Worm (Caenorhabditis elegans) whole organism, early embryonic: ENCODE results near the gene E02H4.2.

Source experiments
- B0310.2 ChIP-seq: sonication (generic microtip); optimal IDR thresholded peaks from 2 replicates; lab custom pipeline; 2016; ENCODE audit warnings: mild to moderate bottlenecking, missing genetic modification characterization, missing compliant biosample characterization
- F13C5.2 ChIP-seq: sonication (generic microtip); optimal IDR thresholded peaks from 2 replicates; lab custom pipeline; 2017; ENCODE audit warnings: mild to moderate bottlenecking, missing genetic modification characterization, inconsistent platforms, missing compliant biosample characterization
- aly-1 ChIP-seq: sonication (generic microtip); optimal IDR thresholded peaks from 2 replicates; lab custom pipeline; 2016; ENCODE audit warnings: missing genetic modification characterization, missing compliant biosample characterization
- ama-1 ChIP-seq: fragments of 150-350 bp; optimal IDR thresholded peaks from 2 replicates; lab custom pipeline; 2014
- ceh-13 ChIP-seq: fragments of 200-800 bp; sonication (Bioruptor generic); optimal IDR thresholded peaks from 2 replicates; lab custom pipeline; 2018; ENCODE audit warnings: mild to moderate bottlenecking, missing genetic modification characterization, missing compliant biosample characterization
- ceh-36 ChIP-seq: sonication (generic microtip); optimal IDR thresholded peaks from 2 replicates; lab custom pipeline; 2016; ENCODE audit warnings: missing genetic modification characterization, inconsistent platforms, missing compliant biosample characterization
- ets-7 ChIP-seq: sonication (generic microtip); optimal IDR thresholded peaks from 2 replicates; lab custom pipeline; 2016; ENCODE audit warnings: missing genotype, missing genetic modification characterization, missing compliant biosample characterization
- flt-1 ChIP-seq: fragments of 200-800 bp; sonication (Bioruptor generic); IDR thresholded peaks from 2 replicates; pipeline ENCODE4 v1.3.6; 2022; ENCODE audit warnings: missing genetic modification characterization, missing compliant biosample characterization
- hmbx-1 ChIP-seq: sonication (generic microtip); optimal IDR thresholded peaks from 2 replicates; lab custom pipeline; 2016; ENCODE audit warnings: mild to moderate bottlenecking, missing genetic modification characterization, missing compliant biosample characterization
- hmg-4 ChIP-seq: fragments of 200-800 bp; sonication (Bioruptor generic); optimal IDR thresholded peaks from 2 replicates; lab custom pipeline; 2018; ENCODE audit warnings: mild to moderate bottlenecking, missing genetic modification characterization, missing compliant biosample characterization
- hnd-1 ChIP-seq: sonication (generic microtip); optimal IDR thresholded peaks from 2 replicates; lab custom pipeline; 2016; ENCODE audit warnings: missing genetic modification characterization, missing compliant biosample characterization
- pes-1 ChIP-seq: fragments of 200-800 bp; sonication (Bioruptor generic); IDR thresholded peaks from 2 replicates; pipeline ENCODE4 v1.3.6; 2022; ENCODE audit warnings: missing genetic modification reagents, missing genetic modification characterization, missing compliant biosample characterization
- scrt-1 ChIP-seq: fragments of 200-800 bp; sonication (Bioruptor generic); IDR thresholded peaks from 2 replicates; pipeline ENCODE4 v1.3.6; 2022; ENCODE audit warnings: missing genetic modification characterization, missing compliant biosample characterization
- sea-1 ChIP-seq: fragments of 200-800 bp; sonication (Bioruptor generic); conservative IDR thresholded peaks from 2 replicates; pipeline ENCODE4 v1.3.6; 2022; ENCODE audit warnings: missing genetic modification characterization, missing compliant biosample characterization
- tbx-11 ChIP-seq: fragments of 200-800 bp; sonication (Bioruptor generic); IDR thresholded peaks from 2 replicates; pipeline ENCODE4 v1.3.6; 2022; ENCODE audit warnings: missing genetic modification characterization, missing compliant biosample characterization
- tbx-37 ChIP-seq: fragments of 200-800 bp; sonication (Bioruptor generic); conservative IDR thresholded peaks from 2 replicates; pipeline ENCODE4 v1.3.6; 2022; ENCODE audit warnings: missing genetic modification reagents, missing genetic modification characterization, missing compliant biosample characterization
- tra-4 ChIP-seq: sonication (generic microtip); optimal IDR thresholded peaks from 2 replicates; lab custom pipeline; 2017; ENCODE audit warnings: missing genetic modification characterization, missing compliant biosample characterization

Gene E02H4.2

ce11 chrX:14240205-14240604, 41.2 kb downstream of the E02H4.2 start:
- no peak for TF ChIP-seq B0310.2 (tag; lab: Kevin White, UChicago)
- no peak for TF ChIP-seq tbx-11 (GFP tag; lab: Robert Waterston, UW)
- no peak for TF ChIP-seq scrt-1 (GFP tag; lab: Robert Waterston, UW)
- TF ChIP-seq ets-7 (tag; lab: Kevin White, UChicago) = no peak

ce11 chrX:14238291-14238758, 43.1 kb downstream of the E02H4.2 start, which contains the start of gene K04C1.2:
TSS of gene K04C1.2 (plus strand) at chrX:14238708.
- no peak for TF ChIP-seq hmg-4 (GFP tag; lab: Kevin White, UChicago)
- TF ChIP-seq pes-1 (GFP tag; lab: Robert Waterston, UW) = no peak
- TF ChIP-seq tra-4 (tag; lab: Kevin White, UChicago) = no peak
- TF ChIP-seq scrt-1 (GFP tag; lab: Robert Waterston, UW) = no peak
- TF ChIP-seq tbx-11 (GFP tag; lab: Robert Waterston, UW) = no peak
- no peak for TF ChIP-seq B0310.2 (tag; lab: Kevin White, UChicago)
- no peak for TF ChIP-seq aly-1 (tag; lab: Kevin White, UChicago)
- TF ChIP-seq ama-1 (lab: Kevin White, UChicago) = no peak
- no peak for TF ChIP-seq tbx-37 (GFP tag; lab: Robert Waterston, UW)
- TF ChIP-seq ceh-13 = no peak
- no peak for TF ChIP-seq ceh-36 (tag; lab: Kevin White, UChicago)
- TF ChIP-seq hmbx-1 (tag; lab: Kevin White, UChicago) = no peak
- TF ChIP-seq F13C5.2 = no peak
- no peak for TF ChIP-seq ets-7 (tag; lab: Kevin White, UChicago)
- no peak for TF ChIP-seq hnd-1 (tag; lab: Kevin White, UChicago)
- TF ChIP-seq flt-1 (GFP tag; lab: Robert Waterston, UW) = no peak
- TF ChIP-seq sea-1 = no peak

- no peak for TF ChIP-seq ceh-36 (tag; lab: Kevin White, UChicago)
- no peak for TF ChIP-seq tbx-11 (GFP tag; lab: Robert Waterston, UW)
- no peak for TF ChIP-seq aly-1 (tag; lab: Kevin White, UChicago)
Measured at ce11 chrX:14236121-14236824, 45.2 kb downstream of the E02H4.2 start.

- TF ChIP-seq hnd-1 (tag; lab: Kevin White, UChicago) (no peak), pes-1 (GFP tag; lab: Robert Waterston, UW) (no peak), ceh-13 (no peak), ets-7 (tag; lab: Kevin White, UChicago) (no peak), flt-1 (GFP tag; lab: Robert Waterston, UW) (no peak), hmg-4 (GFP tag; lab: Kevin White, UChicago) (no peak), tra-4 (tag; lab: Kevin White, UChicago) (no peak), B0310.2 (tag; lab: Kevin White, UChicago) (no peak), aly-1 (tag; lab: Kevin White, UChicago) (no peak), ama-1 (lab: Kevin White, UChicago) (no peak), scrt-1 (GFP tag; lab: Robert Waterston, UW) (no peak), F13C5.2 (no peak), ceh-36 (tag; lab: Kevin White, UChicago) (no peak), tbx-37 (GFP tag; lab: Robert Waterston, UW) (no peak), sea-1 (no peak), hmbx-1 (tag; lab: Kevin White, UChicago) (no peak), tbx-11 (GFP tag; lab: Robert Waterston, UW) (no peak)
Measured at ce11 chrX:14234932-14235331, 46.5 kb downstream of the E02H4.2 start, which contains the start of gene srg-37. TSS of gene srg-37 (minus strand) at chrX:14235032.

ce11 chrX:14234366-14234765, 47.1 kb downstream of the E02H4.2 start, which contains the start of gene srg-36:
TSS of gene srg-36 (minus strand) at chrX:14234466.
- no peak for TF ChIP-seq B0310.2 (tag; lab: Kevin White, UChicago)
- TF ChIP-seq tbx-37 (GFP tag; lab: Robert Waterston, UW) = no peak
- no peak for TF ChIP-seq ceh-36 (tag; lab: Kevin White, UChicago)
- TF ChIP-seq ama-1 (lab: Kevin White, UChicago) = no peak
- no peak for TF ChIP-seq aly-1 (tag; lab: Kevin White, UChicago)
- TF ChIP-seq sea-1 = no peak
- no peak for TF ChIP-seq flt-1 (GFP tag; lab: Robert Waterston, UW)
- TF ChIP-seq tbx-11 (GFP tag; lab: Robert Waterston, UW) = no peak
- no peak for TF ChIP-seq F13C5.2
- no peak for TF ChIP-seq ets-7 (tag; lab: Kevin White, UChicago)
- no peak for TF ChIP-seq pes-1 (GFP tag; lab: Robert Waterston, UW)
- no peak for TF ChIP-seq hmbx-1 (tag; lab: Kevin White, UChicago)
- no peak for TF ChIP-seq hmg-4 (GFP tag; lab: Kevin White, UChicago)
- no peak for TF ChIP-seq tra-4 (tag; lab: Kevin White, UChicago)
- TF ChIP-seq ceh-13 = no peak
- no peak for TF ChIP-seq scrt-1 (GFP tag; lab: Robert Waterston, UW)

ce11 chrX:14231987-14232386, 49.4 kb downstream of the E02H4.2 start:
- no peak for TF ChIP-seq tbx-37 (GFP tag; lab: Robert Waterston, UW)
- no peak for TF ChIP-seq sea-1
- TF ChIP-seq F13C5.2 = no peak
- no peak for TF ChIP-seq ets-7 (tag; lab: Kevin White, UChicago)
- TF ChIP-seq hmg-4 (GFP tag; lab: Kevin White, UChicago) = no peak
- TF ChIP-seq flt-1 (GFP tag; lab: Robert Waterston, UW) = no peak
- no peak for TF ChIP-seq tra-4 (tag; lab: Kevin White, UChicago)
- no peak for TF ChIP-seq ceh-36 (tag; lab: Kevin White, UChicago)
- no peak for TF ChIP-seq pes-1 (GFP tag; lab: Robert Waterston, UW)
- TF ChIP-seq B0310.2 (tag; lab: Kevin White, UChicago) = no peak
- no peak for TF ChIP-seq hnd-1 (tag; lab: Kevin White, UChicago)
- no peak for TF ChIP-seq ceh-13
- TF ChIP-seq aly-1 (tag; lab: Kevin White, UChicago) = no peak
- no peak for TF ChIP-seq scrt-1 (GFP tag; lab: Robert Waterston, UW)
- TF ChIP-seq tbx-11 (GFP tag; lab: Robert Waterston, UW) = no peak
- no peak for TF ChIP-seq hmbx-1 (tag; lab: Kevin White, UChicago)
